Worm (Caenorhabditis elegans) whole organism, L1 larva: ENCODE measurements around the gene F20B6.10.

Experiments
- C16A3.4 ChIP-seq: fragments of 150-350 bp; optimal IDR thresholded peaks from 2 replicates; lab custom pipeline; 2014; ENCODE audit warnings: missing biosample characterization, missing genetic modification characterization
- C34B4.2 ChIP-seq: sonication (generic microtip); optimal IDR thresholded peaks from 2 replicates; lab custom pipeline; 2017; ENCODE audit warnings: mild to moderate bottlenecking, missing genetic modification characterization, missing compliant biosample characterization
- F16B12.6 ChIP-seq: fragments of 150-350 bp; optimal IDR thresholded peaks from 2 replicates; lab custom pipeline; 2014; ENCODE audit warnings: missing biosample characterization, missing genetic modification characterization
- Y116A8C.19 ChIP-seq: sonication (generic microtip); optimal IDR thresholded peaks from 2 replicates; lab custom pipeline; 2016; ENCODE audit warnings: missing compliant biosample characterization, missing genetic modification characterization, borderline replicate concordance
- aha-1 ChIP-seq: fragments of 150-350 bp; optimal IDR thresholded peaks from 2 replicates; lab custom pipeline; 2014; ENCODE audit warnings: missing biosample characterization, missing genetic modification characterization
- alr-1 ChIP-seq: fragments of 200-800 bp; sonication (Bioruptor generic); optimal IDR thresholded peaks from 2 replicates; lab custom pipeline; 2018; ENCODE audit warnings: borderline replicate concordance, mild to moderate bottlenecking, missing genetic modification characterization, missing compliant biosample characterization
- aly-2 ChIP-seq: fragments of 150-350 bp; optimal IDR thresholded peaks from 2 replicates; lab custom pipeline; 2014; ENCODE audit warnings: missing biosample characterization, missing genetic modification characterization
- blmp-1 ChIP-seq: fragments of 150-350 bp; optimal IDR thresholded peaks from 2 replicates; lab custom pipeline; 2014; ENCODE audit warnings: missing biosample characterization, missing genetic modification characterization
- ceh-82 ChIP-seq, 3 experiments: fragments of 150-350 bp in 1 of 3; sonication (generic microtip) in 2 of 3; optimal IDR thresholded peaks; 2 replicates each; lab custom pipeline; 2014 to 2017; ENCODE audit warnings: missing biosample characterization in 3 of 3, missing genetic modification characterization in 3 of 3
- ceh-88 ChIP-seq: fragments of 200-800 bp; sonication (Bioruptor generic); IDR thresholded peaks from 2 replicates; pipeline ENCODE4 v1.3.6; 2022; ENCODE audit warnings: missing genetic modification characterization, missing compliant biosample characterization
- ces-1 ChIP-seq: fragments of 150-350 bp; optimal IDR thresholded peaks from 2 replicates; lab custom pipeline; 2014; ENCODE audit warnings: missing biosample characterization, missing genetic modification reagents, missing genetic modification characterization
- dpl-1 ChIP-seq, 3 experiments: fragments of 150-350 bp in 2 of 3; sonication (generic microtip) in 1 of 3; optimal IDR thresholded peaks; 2 replicates each; lab custom pipeline; 2014 to 2017; ENCODE audit warnings: missing biosample characterization in 3 of 3, missing genetic modification characterization in 3 of 3, missing genetic modification reagents in 3 of 3
- dsc-1 ChIP-seq: sonication (generic microtip); optimal IDR thresholded peaks from 2 replicates; lab custom pipeline; 2016; ENCODE audit warnings: mild to moderate bottlenecking, missing genetic modification characterization, missing compliant biosample characterization
- egl-13 ChIP-seq: sonication (generic microtip); optimal IDR thresholded peaks from 2 replicates; lab custom pipeline; 2016; ENCODE audit warnings: missing genotype, missing genetic modification reagents, missing genetic modification characterization, missing compliant biosample characterization
- egl-27 ChIP-seq, 2 experiments: fragments of 150-350 bp in 1 of 2; sonication (generic microtip); optimal IDR thresholded peaks; 3 replicates each; lab custom pipeline; 2017 to 2018; ENCODE audit warnings: missing biosample characterization in 2 of 2, missing genetic modification characterization in 2 of 2, missing genetic modification reagents in 2 of 2
- elt-2 ChIP-seq: sonication (generic microtip); optimal IDR thresholded peaks from 2 replicates; lab custom pipeline; 2016; ENCODE audit warnings: missing genetic modification characterization, mild to moderate bottlenecking, inconsistent platforms, missing compliant biosample characterization, missing genetic modification reagents
- ets-5 ChIP-seq: fragments of 200-800 bp; sonication (Bioruptor generic); IDR thresholded peaks from 2 replicates; pipeline ENCODE4 v1.3.6; 2022; ENCODE audit warnings: missing genetic modification characterization, missing compliant biosample characterization
- fkh-10 ChIP-seq: sonication (generic microtip); optimal IDR thresholded peaks from 2 replicates; lab custom pipeline; 2017; ENCODE audit warnings: missing biosample characterization, missing genetic modification reagents, missing genetic modification characterization
- fkh-4 ChIP-seq: sonication (generic microtip); optimal IDR thresholded peaks from 2 replicates; lab custom pipeline; 2016; ENCODE audit warnings: missing compliant biosample characterization, missing genetic modification characterization, borderline replicate concordance
- fkh-8 ChIP-seq: sonication (generic microtip); optimal IDR thresholded peaks from 2 replicates; lab custom pipeline; 2016; ENCODE audit warnings: mild to moderate bottlenecking, missing genetic modification characterization, missing compliant biosample characterization
- hpl-2 ChIP-seq: fragments of 150-350 bp; optimal IDR thresholded peaks from 2 replicates; lab custom pipeline; 2014; ENCODE audit warnings: missing biosample characterization, missing genetic modification reagents, missing genetic modification characterization
- irx-1 ChIP-seq: sonication (generic microtip); optimal IDR thresholded peaks from 2 replicates; lab custom pipeline; 2016; ENCODE audit warnings: missing genetic modification characterization, missing compliant biosample characterization
- jun-1 ChIP-seq: fragments of 150-350 bp; optimal IDR thresholded peaks from 2 replicates; lab custom pipeline; 2014; ENCODE audit warnings: missing biosample characterization, missing genetic modification reagents, missing genetic modification characterization
- lin-14 ChIP-seq: fragments of 200-800 bp; sonication (Bioruptor generic); optimal IDR thresholded peaks from 2 replicates; lab custom pipeline; 2018; ENCODE audit warnings: mild to moderate bottlenecking, missing genetic modification characterization, moderate library complexity, missing compliant biosample characterization
- lin-15B ChIP-seq: fragments of 150-350 bp; sonication (generic microtip); optimal IDR thresholded peaks from 3 replicates; lab custom pipeline; 2014; ENCODE audit warnings: missing biosample characterization, missing genetic modification characterization
- lin-39 ChIP-seq: fragments of 150-350 bp; optimal IDR thresholded peaks from 2 replicates; lab custom pipeline; 2014; ENCODE audit warnings: missing biosample characterization, missing genetic modification reagents, missing genetic modification characterization
- lir-3 ChIP-seq: sonication (generic microtip); optimal IDR thresholded peaks from 2 replicates; lab custom pipeline; 2016; ENCODE audit warnings: mild to moderate bottlenecking, missing genetic modification characterization, moderate library complexity, missing compliant biosample characterization; ENCODE audit not compliant: poor library complexity
- lsy-2 ChIP-seq, 2 experiments: fragments of 150-350 bp; optimal IDR thresholded peaks; 2 replicates each; lab custom pipeline; 2014; ENCODE audit warnings: missing biosample characterization in 2 of 2, missing genetic modification characterization in 2 of 2
- mdl-1 ChIP-seq, 2 experiments: fragments of 150-350 bp; optimal IDR thresholded peaks; 2 replicates each; lab custom pipeline; 2014 to 2017; ENCODE audit warnings: missing biosample characterization in 2 of 2, missing genetic modification characterization in 2 of 2, inconsistent platforms in 1 of 2
- mef-2 ChIP-seq: fragments of 150-350 bp; optimal IDR thresholded peaks from 2 replicates; lab custom pipeline; 2014; ENCODE audit warnings: missing biosample characterization, missing genetic modification characterization
- mep-1 ChIP-seq: fragments of 150-350 bp; optimal IDR thresholded peaks from 2 replicates; lab custom pipeline; 2014; ENCODE audit warnings: missing biosample characterization, missing genetic modification characterization
- nhr-11 ChIP-seq: fragments of 150-350 bp; optimal IDR thresholded peaks from 2 replicates; lab custom pipeline; 2014; ENCODE audit warnings: missing biosample characterization, missing genetic modification characterization
- nhr-12 ChIP-seq: sonication (generic microtip); optimal IDR thresholded peaks from 2 replicates; lab custom pipeline; 2017; ENCODE audit warnings: missing biosample characterization, missing genetic modification characterization
- nhr-20 ChIP-seq: sonication (generic microtip); optimal IDR thresholded peaks from 2 replicates; lab custom pipeline; 2016; ENCODE audit warnings: mild to moderate bottlenecking, missing genetic modification characterization, missing compliant biosample characterization
- nhr-237 ChIP-seq: fragments of 150-350 bp; optimal IDR thresholded peaks from 2 replicates; lab custom pipeline; 2014; ENCODE audit warnings: missing biosample characterization, missing genetic modification characterization
- nhr-77 ChIP-seq: fragments of 150-350 bp; optimal IDR thresholded peaks from 2 replicates; lab custom pipeline; 2014; ENCODE audit warnings: missing biosample characterization, missing genetic modification characterization
- pag-3 ChIP-seq: sonication (generic microtip); optimal IDR thresholded peaks from 2 replicates; lab custom pipeline; 2017; ENCODE audit warnings: missing genetic modification characterization, mild to moderate bottlenecking, missing compliant biosample characterization, antibody characterized with exemption, borderline replicate concordance; ENCODE audit not compliant: insufficient read depth
- pqm-1 ChIP-seq: sonication (generic microtip); optimal IDR thresholded peaks from 3 replicates; lab custom pipeline; 2017; ENCODE audit warnings: missing biosample characterization, missing genetic modification characterization
- skn-1 ChIP-seq: fragments of 150-350 bp; optimal IDR thresholded peaks from 2 replicates; lab custom pipeline; 2014; ENCODE audit warnings: missing biosample characterization, missing genetic modification characterization
- snpc-4 ChIP-seq: fragments of 150-350 bp; optimal IDR thresholded peaks from 2 replicates; lab custom pipeline; 2014; ENCODE audit warnings: missing biosample characterization, missing genetic modification characterization
- snu-23 ChIP-seq: sonication (generic microtip); optimal IDR thresholded peaks from 2 replicates; lab custom pipeline; 2016; ENCODE audit warnings: missing genetic modification characterization, missing compliant biosample characterization
- sox-4 ChIP-seq: sonication (generic microtip); optimal IDR thresholded peaks from 2 replicates; lab custom pipeline; 2016; ENCODE audit warnings: missing genetic modification characterization, missing compliant biosample characterization
- sptf-1 ChIP-seq: fragments of 150-350 bp; optimal IDR thresholded peaks from 2 replicates; lab custom pipeline; 2014; ENCODE audit warnings: missing biosample characterization, missing genetic modification characterization
- sup-37 ChIP-seq: fragments of 200-800 bp; sonication (Bioruptor generic); optimal IDR thresholded peaks from 2 replicates; lab custom pipeline; 2018; ENCODE audit warnings: mild to moderate bottlenecking, missing genetic modification characterization, missing compliant biosample characterization
- tbx-2 ChIP-seq: sonication (generic microtip); optimal IDR thresholded peaks from 2 replicates; lab custom pipeline; 2016; ENCODE audit warnings: missing genetic modification characterization, missing compliant biosample characterization
- unc-130 ChIP-seq: fragments of 150-350 bp; optimal IDR thresholded peaks from 2 replicates; lab custom pipeline; 2017; ENCODE audit warnings: missing biosample characterization, missing genetic modification characterization, inconsistent platforms
- unc-30 ChIP-seq: sonication (generic microtip); optimal IDR thresholded peaks from 2 replicates; lab custom pipeline; 2017; ENCODE audit warnings: missing biosample characterization, missing genetic modification characterization
- unc-62 ChIP-seq: fragments of 150-350 bp; optimal IDR thresholded peaks from 2 replicates; lab custom pipeline; 2014; ENCODE audit warnings: missing biosample characterization, missing genetic modification reagents, missing genetic modification characterization
- unc-86 ChIP-seq: sonication (generic microtip); optimal IDR thresholded peaks from 2 replicates; lab custom pipeline; 2016; ENCODE audit warnings: missing genetic modification characterization, missing compliant biosample characterization
- unc-98 ChIP-seq: fragments of 200-800 bp; sonication (Bioruptor generic); IDR thresholded peaks from 2 replicates; pipeline ENCODE4 v1.3.6; 2022; ENCODE audit warnings: missing genetic modification characterization, missing compliant biosample characterization
- vab-15 ChIP-seq: sonication (generic microtip); optimal IDR thresholded peaks from 2 replicates; lab custom pipeline; 2017; ENCODE audit warnings: missing genotype, mild to moderate bottlenecking, missing genetic modification characterization, missing compliant biosample characterization
- ztf-11 ChIP-seq, 2 experiments: sonication (generic microtip); optimal IDR thresholded peaks; 2 replicates each; lab custom pipeline; 2016 to 2017; ENCODE audit warnings: missing genetic modification characterization in 2 of 2, missing biosample characterization in 1 of 2, missing compliant biosample characterization in 1 of 2
- ztf-4 ChIP-seq: fragments of 150-350 bp; optimal IDR thresholded peaks from 2 replicates; lab custom pipeline; 2014; ENCODE audit warnings: missing biosample characterization, missing genetic modification characterization

The F20B6.10 gene

DNA sequence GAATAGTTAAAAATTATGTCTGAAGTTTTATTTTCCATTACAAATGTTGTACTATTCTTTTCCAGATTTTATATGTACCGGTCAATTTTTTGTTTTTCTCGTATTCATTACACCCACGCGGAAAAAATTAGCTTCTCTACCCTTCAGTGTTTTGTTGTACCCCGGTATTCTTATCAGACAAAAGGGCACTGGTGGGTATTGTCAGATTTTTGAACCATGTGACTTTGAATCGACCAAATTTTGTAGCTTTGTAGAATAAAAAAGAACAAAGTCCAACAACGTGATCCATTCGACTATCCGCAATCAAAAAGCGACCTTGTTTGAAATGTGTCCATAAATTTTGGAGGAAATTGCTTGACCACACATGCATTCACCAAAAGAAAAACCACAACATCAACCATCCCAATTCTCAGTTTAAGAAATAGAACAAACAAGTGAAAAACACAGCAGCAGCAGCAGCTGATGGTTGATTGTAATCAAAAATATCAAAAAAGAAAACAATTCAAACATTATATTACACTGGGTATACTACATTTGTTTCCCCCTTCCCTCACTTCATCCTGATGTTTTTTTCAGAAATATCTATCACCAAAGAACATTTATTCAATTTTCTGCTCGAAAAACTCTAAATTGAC lies 27.6 kb upstream of the F20B6.10 start (continued):
- TF ChIP-seq snpc-4: no peak
- TF ChIP-seq elt-2 (tag; lab: Kevin White, UChicago): peak; percentile 61
- TF ChIP-seq tbx-2 (tag; lab: Kevin White, UChicago): no peak
- TF ChIP-seq fkh-10 (GFP tag; lab: Kevin White, UChicago): no peak
- no peak for TF ChIP-seq sox-4 (tag; lab: Kevin White, UChicago)
- TF ChIP-seq nhr-237 (tag; lab: Kevin White, UChicago): no peak
- no peak for TF ChIP-seq ces-1
- TF ChIP-seq mef-2 (tag; lab: Kevin White, UChicago): no peak
- no peak for TF ChIP-seq unc-130
- TF ChIP-seq egl-13 (tag; lab: Kevin White, UChicago): no peak
- TF ChIP-seq irx-1 (tag; lab: Kevin White, UChicago): no peak
- no peak for TF ChIP-seq egl-27 (tag; optimal IDR thresholded peaks at IDR 0.05; lab: Kevin White, UChicago)
- no peak for TF ChIP-seq ets-5 (GFP tag; lab: Robert Waterston, UW)
- TF ChIP-seq dpl-1 (GFP tag; optimal IDR thresholded peaks at IDR 0.05; lab: Kevin White, UChicago): no peak
- no peak for TF ChIP-seq sup-37 (GFP tag; lab: Kevin White, UChicago)
- no peak for TF ChIP-seq alr-1 (tag; lab: Kevin White, UChicago)
- no peak for TF ChIP-seq unc-86
- TF ChIP-seq lin-14: peak; percentile 48
- no peak for TF ChIP-seq Y116A8C.19 (tag; lab: Kevin White, UChicago)
- TF ChIP-seq lsy-2 (tag; optimal IDR thresholded peaks at IDR 0.05; lab: Kevin White, UChicago): peak in 1 of 2 experiments; percentile 32
- TF ChIP-seq C16A3.4 (tag; lab: Kevin White, UChicago): no peak
- TF ChIP-seq fkh-8 (tag; lab: Kevin White, UChicago): no peak
- TF ChIP-seq F16B12.6 (tag; lab: Kevin White, UChicago): no peak
- no peak for TF ChIP-seq jun-1 (tag; lab: Kevin White, UChicago)
- no peak for TF ChIP-seq skn-1 (tag; lab: Kevin White, UChicago)
- no peak for TF ChIP-seq mep-1 (tag; lab: Kevin White, UChicago)
- no peak for TF ChIP-seq nhr-11 (tag; lab: Kevin White, UChicago)
- TF ChIP-seq dsc-1: no peak
- no peak for TF ChIP-seq unc-98 (GFP tag; lab: Robert Waterston, UW)
- TF ChIP-seq ceh-88: no peak
- TF ChIP-seq hpl-2 (GFP tag; lab: Kevin White, UChicago): no peak
- TF ChIP-seq pqm-1: no peak
- no peak for TF ChIP-seq fkh-4 (tag; lab: Kevin White, UChicago)
- TF ChIP-seq aly-2 (tag; lab: Kevin White, UChicago): no peak
- TF ChIP-seq snu-23: peak; percentile 10
- peak in 1 of 2 experiments; percentile 83 for TF ChIP-seq mdl-1 (tag; optimal IDR thresholded peaks at IDR 0.05; lab: Kevin White, UChicago)
- peak; percentile 44 for TF ChIP-seq nhr-20
- no peak for TF ChIP-seq lin-15B (tag; lab: Kevin White, UChicago)
- no peak for TF ChIP-seq C34B4.2 (tag; lab: Kevin White, UChicago)
- TF ChIP-seq sptf-1 (tag; lab: Kevin White, UChicago): no peak
- no peak for TF ChIP-seq nhr-12 (tag; lab: Kevin White, UChicago)
- no peak for TF ChIP-seq lir-3 (tag; lab: Kevin White, UChicago)
- TF ChIP-seq lin-39 (tag; lab: Kevin White, UChicago): no peak
- TF ChIP-seq pag-3 (tag; lab: Kevin White, UChicago): no peak
- no peak for TF ChIP-seq ztf-11 (tag; optimal IDR thresholded peaks at IDR 0.05; lab: Kevin White, UChicago)
- TF ChIP-seq nhr-77 (tag; lab: Kevin White, UChicago): no peak
- TF ChIP-seq vab-15 (tag; lab: Kevin White, UChicago): no peak
- TF ChIP-seq ztf-4: no peak
- no peak for TF ChIP-seq ceh-82 (tag; optimal IDR thresholded peaks at IDR 0.05; lab: Kevin White, UChicago)
- no peak for TF ChIP-seq unc-62
- TF ChIP-seq blmp-1 (tag; lab: Kevin White, UChicago): peak; percentile 40
- TF ChIP-seq unc-30 (tag; lab: Kevin White, UChicago): no peak
- TF ChIP-seq aha-1: no peak
